Worm (Caenorhabditis elegans): ENCODE data around the gene Y1A5A.1.

ce11 chrIII:3969133-3969532 lies 17.3 kb downstream of the Y1A5A.1 start:
- TF ChIP-seq tra-4 (tag; optimal IDR thresholded peaks at IDR 0.05), result no peak
- no peak for TF ChIP-seq ama-1 (optimal IDR thresholded peaks at IDR 0.05)
- no peak for TF ChIP-seq ceh-36 (tag; optimal IDR thresholded peaks at IDR 0.05)
- no peak for TF ChIP-seq tbx-11 (GFP tag; IDR thresholded peaks at IDR 0.05)
- TF ChIP-seq hmbx-1 (tag; optimal IDR thresholded peaks at IDR 0.05), result no peak
- TF ChIP-seq scrt-1 (GFP tag; IDR thresholded peaks at IDR 0.05), result no peak
- TF ChIP-seq B0310.2 (tag; optimal IDR thresholded peaks at IDR 0.05), result no peak
- no peak for TF ChIP-seq sea-1 (GFP tag; conservative IDR thresholded peaks at IDR 0.05)
- TF ChIP-seq ets-7 (tag; optimal IDR thresholded peaks at IDR 0.05), result no peak
- TF ChIP-seq pes-1 (GFP tag; IDR thresholded peaks at IDR 0.05), result no peak
- no peak for TF ChIP-seq hmg-4 (GFP tag; optimal IDR thresholded peaks at IDR 0.05)
- TF ChIP-seq aly-1 (tag; optimal IDR thresholded peaks at IDR 0.05), result no peak
- no peak for TF ChIP-seq flt-1 (GFP tag; IDR thresholded peaks at IDR 0.05)

Data from whole organism, early embryonic.